Worm (Caenorhabditis elegans) whole organism, early embryonic: Measurements from ENCODE around the gene col-164.

ENCODE experiments used
- aly-1 ChIP-seq: sonication (generic microtip); optimal IDR thresholded peaks from 2 replicates; lab custom pipeline; 2016; ENCODE audit warnings: missing genetic modification characterization, missing compliant biosample characterization
- hmg-4 ChIP-seq: fragments of 200-800 bp; sonication (Bioruptor generic); optimal IDR thresholded peaks from 2 replicates; lab custom pipeline; 2018; ENCODE audit warnings: mild to moderate bottlenecking, missing genetic modification characterization, missing compliant biosample characterization
- hnd-1 ChIP-seq: sonication (generic microtip); optimal IDR thresholded peaks from 2 replicates; lab custom pipeline; 2016; ENCODE audit warnings: missing genetic modification characterization, missing compliant biosample characterization
- pes-1 ChIP-seq: fragments of 200-800 bp; sonication (Bioruptor generic); IDR thresholded peaks from 2 replicates; pipeline ENCODE4 v1.3.6; 2022; ENCODE audit warnings: missing genetic modification reagents, missing genetic modification characterization, missing compliant biosample characterization
- tbx-37 ChIP-seq: fragments of 200-800 bp; sonication (Bioruptor generic); conservative IDR thresholded peaks from 2 replicates; pipeline ENCODE4 v1.3.6; 2022; ENCODE audit warnings: missing genetic modification reagents, missing genetic modification characterization, missing compliant biosample characterization
- tra-4 ChIP-seq: sonication (generic microtip); optimal IDR thresholded peaks from 2 replicates; lab custom pipeline; 2017; ENCODE audit warnings: missing genetic modification characterization, missing compliant biosample characterization

DNA sequence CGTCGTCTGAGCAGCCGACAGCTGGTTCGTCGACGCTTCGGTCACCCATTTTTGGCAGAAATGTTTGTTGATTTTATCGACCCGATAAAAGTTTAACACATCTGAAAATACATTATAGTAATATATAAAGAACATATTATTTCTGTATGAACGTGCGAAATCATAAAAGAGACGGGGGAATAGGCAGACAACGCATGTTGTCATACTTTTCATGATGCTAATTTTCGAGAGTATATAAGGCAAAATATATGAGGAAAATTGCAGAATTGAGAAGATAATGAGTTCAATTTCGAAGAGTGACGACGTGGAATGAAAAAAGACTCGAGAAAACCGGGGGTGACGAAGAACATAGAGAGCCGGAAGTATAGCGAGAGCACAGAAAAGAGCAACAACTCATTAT lies 36.9 kb downstream of the col-164 start, which contains the start of gene F53B1.8:
- no peak for TF ChIP-seq pes-1 (GFP tag; lab: Robert Waterston, UW)
- TF ChIP-seq tbx-37 (GFP tag; lab: Robert Waterston, UW), result no peak
- TF ChIP-seq aly-1 (tag; lab: Kevin White, UChicago), result no peak
- no peak for TF ChIP-seq tra-4 (tag; lab: Kevin White, UChicago)
- no peak for TF ChIP-seq hmg-4 (GFP tag; lab: Kevin White, UChicago)
- no peak for TF ChIP-seq hnd-1 (tag; lab: Kevin White, UChicago)
